Fruit fly (Drosophila melanogaster): ENCODE data around the gene Cyp316a1.

DNA sequence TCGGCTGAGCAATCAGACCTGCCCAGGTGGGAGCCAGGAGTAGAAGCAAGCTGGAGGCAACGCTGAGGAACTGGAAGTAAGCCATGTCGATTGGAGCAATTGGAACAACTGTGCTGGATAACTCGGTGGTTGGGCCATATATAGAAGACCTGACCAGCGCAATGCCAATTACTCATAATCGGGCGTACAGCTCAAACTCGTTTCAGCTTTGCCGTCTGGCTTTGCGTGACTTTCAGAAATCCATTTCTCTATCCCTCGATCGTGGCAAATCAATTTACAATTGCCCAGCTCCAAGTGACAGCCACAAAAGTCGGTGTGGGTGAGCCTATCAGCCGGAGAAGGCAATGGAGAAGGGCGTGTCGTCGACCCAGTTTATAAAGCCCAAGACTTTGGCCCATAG, 14.5 kb downstream of the Cyp316a1 start, which contains the start of gene CG7548:
- TF ChIP-seq NC2α (GFP tag; optimal IDR thresholded peaks at IDR 0.05) (no peak), bsh (GFP tag; optimal IDR thresholded peaks at IDR 0.05) (no peak), CG17912 (GFP tag; optimal IDR thresholded peaks at IDR 0.05) (no peak), CG11696 (GFP tag; IDR thresholded peaks at IDR 0.05) (no peak), stwl (tag; optimal IDR thresholded peaks at IDR 0.05) (no peak), CG13123 (GFP tag; optimal IDR thresholded peaks at IDR 0.05) (no peak), ato (GFP tag; IDR thresholded peaks at IDR 0.05; ENCODE audit: partially characterized antibody) (no peak)
